Worm (Caenorhabditis elegans): ENCODE results near the gene clp-7.

DNA sequence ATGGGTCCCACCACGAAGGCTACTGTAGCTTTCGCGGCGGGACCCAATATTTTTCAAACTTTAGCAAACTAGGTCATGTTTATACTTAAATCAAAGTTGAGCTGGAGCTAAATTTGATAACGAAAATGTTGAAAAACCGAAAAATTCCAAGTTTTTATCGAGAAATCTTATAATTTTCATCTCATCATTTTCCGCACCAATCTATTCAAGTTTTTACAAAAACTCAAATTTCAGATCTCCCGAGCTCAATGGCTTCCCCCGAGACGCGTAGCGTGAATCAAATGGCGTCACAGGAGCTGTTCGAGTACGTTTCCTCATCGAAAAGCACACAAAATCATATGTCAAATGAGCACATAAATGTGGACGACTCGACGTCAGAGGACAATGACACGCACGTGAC is 47.9 kb downstream of the clp-7 start:
- TF ChIP-seq elt-3 (tag; optimal IDR thresholded peaks at IDR 0.05) (no peak), lin-13 (GFP tag; optimal IDR thresholded peaks at IDR 0.05) (no peak), Y55F3AM.14 (GFP tag; optimal IDR thresholded peaks at IDR 0.05) (no peak), nhr-12 (tag; optimal IDR thresholded peaks at IDR 0.05) (no peak), gmeb-1 (tag; optimal IDR thresholded peaks at IDR 0.05) (no peak)

Measured in whole organism, L2 larva.